Fruit fly (Drosophila melanogaster) whole organism, prepupa: ENCODE results near the gene Vha100-4.
A peak's percentile ranks its signal among the peaks of the same experiment; 100 is the strongest.

ENCODE experiments used
- Blimp-1 ChIP-seq: fragments of 200-800 bp; sonication (Bioruptor generic); optimal IDR thresholded peaks from 3 replicates; lab custom pipeline; 2017; ENCODE audit warnings: missing biosample characterization, missing genetic modification characterization, mild to moderate bottlenecking, moderate library complexity, missing genetic modification reagents
- CG10631 ChIP-seq: fragments of 200-800 bp; sonication (Bioruptor generic); optimal IDR thresholded peaks from 2 replicates; lab custom pipeline; 2016; ENCODE audit warnings: missing biosample characterization, missing genetic modification characterization
- CG10669 ChIP-seq: fragments of 200-800 bp; sonication (Bioruptor generic); optimal IDR thresholded peaks from 3 replicates; lab custom pipeline; 2018; ENCODE audit warnings: missing biosample characterization, mild to moderate bottlenecking, missing genetic modification characterization, moderate library complexity
- CG11294 ChIP-seq: fragments of 200-800 bp; sonication (Bioruptor generic); IDR thresholded peaks from 2 replicates; pipeline ENCODE4 v1.3.6; 2022; ENCODE audit warnings: missing biosample characterization, missing genetic modification characterization
- CG15336 ChIP-seq: fragments of 200-800 bp; sonication (Bioruptor generic); IDR thresholded peaks from 2 replicates; pipeline ENCODE4 v1.3.6; 2022; ENCODE audit warnings: missing biosample characterization, missing genetic modification characterization
- CG1621 ChIP-seq: fragments of 200-800 bp; sonication (Bioruptor generic); optimal IDR thresholded peaks from 3 replicates; lab custom pipeline; 2018; ENCODE audit warnings: missing biosample characterization, mild to moderate bottlenecking, missing genetic modification characterization
- CG16779 ChIP-seq: fragments of 200-800 bp; sonication (Bioruptor generic); optimal IDR thresholded peaks from 3 replicates; lab custom pipeline; 2017; ENCODE audit warnings: missing biosample characterization, mild to moderate bottlenecking, missing genetic modification characterization
- CG3032 ChIP-seq: fragments of 200-800 bp; optimal IDR thresholded peaks from 2 replicates; lab custom pipeline; 2019; ENCODE audit warnings: missing biosample characterization, mild to moderate bottlenecking, missing genetic modification characterization, moderate library complexity
- CG31627 ChIP-seq: fragments of 200-800 bp; sonication (Bioruptor generic); optimal IDR thresholded peaks from 3 replicates; lab custom pipeline; 2016; ENCODE audit warnings: missing biosample characterization, missing genetic modification characterization
- CG32006 ChIP-seq: fragments of 200-800 bp; sonication (Bioruptor generic); optimal IDR thresholded peaks from 3 replicates; lab custom pipeline; 2017; ENCODE audit warnings: missing biosample characterization, mild to moderate bottlenecking, missing genetic modification characterization
- CG4318 ChIP-seq: fragments of 200-800 bp; sonication (Bioruptor generic); optimal IDR thresholded peaks from 3 replicates; lab custom pipeline; 2017; ENCODE audit warnings: missing biosample characterization, mild to moderate bottlenecking, missing genetic modification characterization
- CG6163 ChIP-seq: fragments of 200-800 bp; sonication (Bioruptor generic); IDR thresholded peaks from 3 replicates; pipeline ENCODE4 v1.3.6; 2022; ENCODE audit warnings: missing biosample characterization, missing genetic modification characterization
- CG6276 ChIP-seq: fragments of 200-800 bp; sonication (Bioruptor generic); optimal IDR thresholded peaks from 2 replicates; lab custom pipeline; 2017; ENCODE audit warnings: missing biosample characterization, mild to moderate bottlenecking, missing genetic modification characterization
- CG6792 ChIP-seq: fragments of 200-800 bp; sonication (Bioruptor generic); optimal IDR thresholded peaks from 3 replicates; lab custom pipeline; 2016; ENCODE audit warnings: missing biosample characterization, missing genetic modification characterization
- CG6808 ChIP-seq: fragments of 200-800 bp; sonication (Bioruptor generic); optimal IDR thresholded peaks from 3 replicates; lab custom pipeline; 2017; ENCODE audit warnings: missing biosample characterization, missing genetic modification characterization, mild to moderate bottlenecking, moderate library complexity, missing genetic modification reagents
- CG6854 ChIP-seq: fragments of 200-800 bp; sonication (Bioruptor generic); optimal IDR thresholded peaks from 2 replicates; lab custom pipeline; 2017; ENCODE audit warnings: missing biosample characterization, mild to moderate bottlenecking, missing genetic modification characterization
- CG7368 ChIP-seq: fragments of 200-800 bp; sonication (Bioruptor generic); optimal IDR thresholded peaks from 3 replicates; lab custom pipeline; 2016; ENCODE audit warnings: missing biosample characterization, missing genetic modification characterization
- CG8119 ChIP-seq: fragments of 200-800 bp; sonication (Bioruptor generic); IDR thresholded peaks from 3 replicates; pipeline ENCODE4 v1.3.6; 2022; ENCODE audit warnings: missing biosample characterization, missing genetic modification characterization
- CG8319 ChIP-seq: fragments of 200-800 bp; sonication (Bioruptor generic); optimal IDR thresholded peaks from 3 replicates; lab custom pipeline; 2016; ENCODE audit warnings: missing biosample characterization, missing genetic modification characterization
- CG8632 ChIP-seq: fragments of 200-800 bp; sonication (Bioruptor generic); optimal IDR thresholded peaks from 3 replicates; lab custom pipeline; 2016; ENCODE audit warnings: missing biosample characterization, missing genetic modification characterization
- CG9139 ChIP-seq: fragments of 200-800 bp; sonication (Bioruptor generic); optimal IDR thresholded peaks from 3 replicates; lab custom pipeline; 2017; ENCODE audit warnings: missing biosample characterization, mild to moderate bottlenecking, missing genetic modification characterization
- Eip78C ChIP-seq: fragments of 200-800 bp; sonication (Bioruptor generic); peaks from one replicate; lab custom pipeline; 2016; ENCODE audit warnings: missing biosample characterization, missing genetic modification characterization
- Eip93F ChIP-seq: fragments of 200-800 bp; sonication (Bioruptor generic); optimal IDR thresholded peaks from 2 replicates; lab custom pipeline; 2016; ENCODE audit warnings: missing biosample characterization, mild to moderate bottlenecking, missing genetic modification characterization
- Ets21C ChIP-seq: fragments of 200-800 bp; sonication (Bioruptor generic); optimal IDR thresholded peaks from 3 replicates; lab custom pipeline; 2016; ENCODE audit warnings: missing biosample characterization, missing genetic modification characterization
- Ets96B ChIP-seq: fragments of 200-800 bp; optimal IDR thresholded peaks from 2 replicates; lab custom pipeline; 2019; ENCODE audit warnings: missing biosample characterization, mild to moderate bottlenecking, missing genetic modification characterization, moderate library complexity
- Gug ChIP-seq: fragments of 200-800 bp; sonication (Bioruptor generic); IDR thresholded peaks from 2 replicates; pipeline ENCODE4 v1.3.6; 2022; ENCODE audit warnings: missing biosample characterization, missing genetic modification characterization
- Hr38 ChIP-seq: sonication (Bioruptor generic); optimal IDR thresholded peaks from 2 replicates; lab custom pipeline; 2016; ENCODE audit warnings: missing biosample characterization, missing genetic modification characterization
- Hr39 ChIP-seq: fragments of 200-800 bp; sonication (Bioruptor generic); optimal IDR thresholded peaks from 2 replicates; lab custom pipeline; 2016; ENCODE audit warnings: missing biosample characterization, missing genetic modification characterization
- Hr4 ChIP-seq: fragments of 200-800 bp; sonication (Bioruptor generic); optimal IDR thresholded peaks from 3 replicates; lab custom pipeline; 2016; ENCODE audit warnings: missing biosample characterization, missing genetic modification characterization
- Lpt ChIP-seq: fragments of 200-800 bp; sonication (Bioruptor generic); optimal IDR thresholded peaks from 3 replicates; lab custom pipeline; 2016; ENCODE audit warnings: missing biosample characterization, missing genetic modification characterization
- OdsH ChIP-seq: fragments of 200-800 bp; sonication (Bioruptor generic); optimal IDR thresholded peaks from 3 replicates; lab custom pipeline; 2016; ENCODE audit warnings: missing biosample characterization, missing genetic modification characterization
- Smox ChIP-seq: fragments of 200-800 bp; sonication (Bioruptor generic); optimal IDR thresholded peaks from 3 replicates; lab custom pipeline; 2016; ENCODE audit warnings: missing biosample characterization, missing genetic modification characterization
- Sox14 ChIP-seq: fragments of 200-800 bp; sonication (Bioruptor generic); optimal IDR thresholded peaks from 3 replicates; lab custom pipeline; 2016; ENCODE audit warnings: missing biosample characterization, missing genetic modification characterization
- Sox15 ChIP-seq: fragments of 200-800 bp; sonication (Bioruptor generic); optimal IDR thresholded peaks from 3 replicates; lab custom pipeline; 2016; ENCODE audit warnings: missing biosample characterization, missing genetic modification characterization
- achi ChIP-seq: fragments of 200-800 bp; sonication (Bioruptor generic); optimal IDR thresholded peaks from 3 replicates; lab custom pipeline; 2016; ENCODE audit warnings: missing biosample characterization, missing genetic modification characterization
- acj6 ChIP-seq: fragments of 200-800 bp; sonication (Bioruptor generic); optimal IDR thresholded peaks from 3 replicates; lab custom pipeline; 2016; ENCODE audit warnings: missing biosample characterization, missing genetic modification characterization
- cyc ChIP-seq: fragments of 200-800 bp; sonication (Bioruptor generic); optimal IDR thresholded peaks from 3 replicates; lab custom pipeline; 2016; ENCODE audit warnings: missing biosample characterization, missing genetic modification characterization
- dac ChIP-seq: fragments of 200-800 bp; sonication (Bioruptor generic); optimal IDR thresholded peaks from 2 replicates; lab custom pipeline; 2017; ENCODE audit warnings: missing biosample characterization, mild to moderate bottlenecking, missing genetic modification characterization
- dsx ChIP-seq: fragments of 200-800 bp; optimal IDR thresholded peaks from 3 replicates; lab custom pipeline; 2019; ENCODE audit warnings: missing biosample characterization, mild to moderate bottlenecking, missing genetic modification characterization, moderate library complexity; ENCODE audit not compliant: poor library complexity, severe bottlenecking
- eg ChIP-seq: fragments of 200-800 bp; sonication (Bioruptor generic); IDR thresholded peaks from 3 replicates; pipeline ENCODE4 v1.3.6; 2022; ENCODE audit warnings: missing biosample characterization, missing genetic modification characterization
- esn ChIP-seq: fragments of 200-800 bp; sonication (Bioruptor generic); optimal IDR thresholded peaks from 2 replicates; lab custom pipeline; 2016; ENCODE audit warnings: missing biosample characterization, mild to moderate bottlenecking, missing genetic modification characterization, moderate library complexity
- fd59A ChIP-seq: fragments of 200-800 bp; sonication (Bioruptor generic); optimal IDR thresholded peaks from 2 replicates; lab custom pipeline; 2017; ENCODE audit warnings: missing biosample characterization, mild to moderate bottlenecking, missing genetic modification characterization, missing genetic modification reagents
- fd85E ChIP-seq: fragments of 200-800 bp; sonication (Bioruptor generic); optimal IDR thresholded peaks from 3 replicates; lab custom pipeline; 2016; ENCODE audit warnings: missing biosample characterization, missing genetic modification characterization
- fkh ChIP-seq: fragments of 200-800 bp; sonication (Bioruptor generic); optimal IDR thresholded peaks from 3 replicates; lab custom pipeline; 2017; ENCODE audit warnings: missing biosample characterization, mild to moderate bottlenecking, missing genetic modification characterization, moderate library complexity
- net ChIP-seq: fragments of 200-800 bp; sonication (Bioruptor generic); optimal IDR thresholded peaks from 3 replicates; lab custom pipeline; 2016; ENCODE audit warnings: missing biosample characterization, missing genetic modification characterization
- salr ChIP-seq, 2 experiments: fragments of 200-800 bp; sonication (Bioruptor generic); optimal IDR thresholded peaks; 3 replicates each; lab custom pipeline; 2016 to 2018; ENCODE audit warnings: missing biosample characterization in 2 of 2, missing genetic modification characterization in 2 of 2, mild to moderate bottlenecking in 1 of 2
- ss ChIP-seq, 2 experiments: fragments of 200-800 bp; sonication (Bioruptor generic); optimal IDR thresholded peaks; 2 replicates in 1 of 2; 3 replicates in 1 of 2; lab custom pipeline; 2017 to 2018; ENCODE audit warnings: mild to moderate bottlenecking in 2 of 2, missing biosample characterization in 2 of 2, missing genetic modification characterization in 2 of 2, moderate library complexity in 1 of 2
- svp ChIP-seq: fragments of 200-800 bp; sonication (Bioruptor generic); peaks from one replicate; lab custom pipeline; 2016; ENCODE audit warnings: missing biosample characterization, missing genetic modification characterization
- topi ChIP-seq: fragments of 200-800 bp; sonication (Bioruptor generic); optimal IDR thresholded peaks from 3 replicates; lab custom pipeline; 2016; ENCODE audit warnings: missing biosample characterization, missing genetic modification characterization
- vri ChIP-seq: fragments of 200-800 bp; sonication (Bioruptor generic); optimal IDR thresholded peaks from 3 replicates; lab custom pipeline; 2016; ENCODE audit warnings: missing biosample characterization, mild to moderate bottlenecking, missing genetic modification characterization

Vha100-4 gene

dm6 chr3R:18396801-18397604 lies 7.4 kb upstream of the Vha100-4 start, which contains the start of gene Vti1b:
TSS of gene Vti1b (plus strand) at chr3R:18396995.
- TF ChIP-seq cyc (GFP tag; lab: Kevin White, UChicago) (peak; percentile 98), CG4318 (GFP tag; lab: Kevin White, UChicago) (peak; percentile 98), achi (GFP tag; lab: Kevin White, UChicago) (peak; percentile 98), Hr38 (GFP tag; lab: Kevin White, UChicago) (peak; percentile 95), Sox15 (GFP tag; lab: Kevin White, UChicago) (peak; percentile 97), CG6276 (GFP tag; lab: Kevin White, UChicago) (peak; percentile 98), Eip78C (GFP tag; lab: Kevin White, UChicago) (peak; percentile 100), fd85E (GFP tag; lab: Kevin White, UChicago) (peak; percentile 93), CG9139 (GFP tag; lab: Kevin White, UChicago) (peak; percentile 91), CG8319 (GFP tag; lab: Kevin White, UChicago) (peak; percentile 97), CG31627 (GFP tag; lab: Kevin White, UChicago) (peak; percentile 99), CG11294 (GFP tag; lab: Robert Waterston, UW) (peak; percentile 97), Eip93F (peak; percentile 84), vri (peak; percentile 96), CG16779 (tag; lab: Kevin White, UChicago) (peak; percentile 93), CG10669 (peak; percentile 98), net (GFP tag; lab: Kevin White, UChicago) (peak; percentile 98), salr (GFP tag; optimal IDR thresholded peaks at IDR 0.05; lab: Kevin White, UChicago) (peak; percentile 95 to 97), Ets96B (peak; percentile 98), Smox (GFP tag; lab: Kevin White, UChicago) (peak; percentile 98), acj6 (GFP tag; lab: Kevin White, UChicago) (peak; percentile 99), CG8632 (peak; percentile 98), fd59A (GFP tag; lab: Kevin White, UChicago) (peak; percentile 96), eg (GFP tag; lab: Robert Waterston, UW) (peak; percentile 98), CG3032 (tag; lab: Kevin White, UChicago) (peak; percentile 94), ss (GFP tag; optimal IDR thresholded peaks at IDR 0.05; lab: Kevin White, UChicago) (peak; percentile 92 to 95), Hr39 (peak; percentile 98), CG6808 (GFP tag; lab: Kevin White, UChicago) (peak; percentile 94), dsx (peak; percentile 96), esn (GFP tag; lab: Kevin White, UChicago) (peak; percentile 98), OdsH (GFP tag; lab: Kevin White, UChicago) (peak; percentile 99), CG6854 (GFP tag; lab: Kevin White, UChicago) (peak; percentile 93), topi (GFP tag; lab: Kevin White, UChicago) (peak; percentile 98), Hr4 (GFP tag; lab: Kevin White, UChicago) (peak; percentile 99), svp (GFP tag; lab: Kevin White, UChicago) (peak; percentile 100), CG6792 (GFP tag; lab: Kevin White, UChicago) (peak; percentile 98), dac (GFP tag; lab: Kevin White, UChicago) (peak; percentile 95), CG1621 (tag; lab: Kevin White, UChicago) (peak; percentile 94), Ets21C (GFP tag; lab: Kevin White, UChicago) (peak; percentile 96), CG6163 (GFP tag; lab: Robert Waterston, UW) (peak; percentile 98), fkh (GFP tag; lab: Kevin White, UChicago) (peak; percentile 71), Gug (peak; percentile 95), Sox14 (GFP tag; lab: Kevin White, UChicago) (peak; percentile 99), Blimp-1 (GFP tag; lab: Kevin White, UChicago) (peak; percentile 88), CG32006 (GFP tag; lab: Kevin White, UChicago) (peak; percentile 99), CG8119 (GFP tag; lab: Robert Waterston, UW) (peak; percentile 99), CG15336 (GFP tag; lab: Robert Waterston, UW) (peak; percentile 99), Lpt (peak; percentile 98), CG10631 (peak; percentile 97), CG7368 (peak; percentile 97)
